Fruit fly (Drosophila melanogaster) whole organism, embryonic: ENCODE data around the gene bero.

Experiments
- Aef1 ChIP-seq: fragments of 200-800 bp; sonication (Bioruptor generic); IDR thresholded peaks from 3 replicates; pipeline ENCODE4 v1.3.6; 2022; ENCODE audit warnings: missing biosample characterization, missing genetic modification characterization
- CG10321 ChIP-seq: fragments of 200-800 bp; sonication (Bioruptor generic); IDR thresholded peaks from 2 replicates; pipeline ENCODE4 v1.3.6; 2022; ENCODE audit warnings: missing biosample characterization, missing genetic modification characterization
- CG10431 ChIP-seq: fragments of 200-800 bp; sonication (Bioruptor generic); optimal IDR thresholded peaks from 3 replicates; lab custom pipeline; 2018; ENCODE audit warnings: missing biosample characterization, mild to moderate bottlenecking, missing genetic modification characterization
- CG15601 ChIP-seq: fragments of 200-800 bp; sonication (Bioruptor generic); optimal IDR thresholded peaks from 3 replicates; lab custom pipeline; 2019; ENCODE audit warnings: missing biosample characterization, mild to moderate bottlenecking, missing genetic modification characterization, moderate library complexity
- CG17612 ChIP-seq: fragments of 200-800 bp; sonication (Bioruptor generic); IDR thresholded peaks from 2 replicates; pipeline ENCODE4 v1.3.6; 2022; ENCODE audit warnings: missing biosample characterization, missing genetic modification characterization
- CG18619 ChIP-seq: fragments of 200-800 bp; sonication (Bioruptor generic); optimal IDR thresholded peaks from 3 replicates; lab custom pipeline; 2017; ENCODE audit warnings: missing biosample characterization, mild to moderate bottlenecking, missing genetic modification characterization
- CG2120 ChIP-seq: fragments of 200-800 bp; sonication (Bioruptor generic); optimal IDR thresholded peaks from 3 replicates; lab custom pipeline; 2016; ENCODE audit warnings: missing biosample characterization, missing genetic modification characterization
- CG2678 ChIP-seq: fragments of 200-800 bp; sonication (Bioruptor generic); optimal IDR thresholded peaks from 3 replicates; lab custom pipeline; 2019; ENCODE audit warnings: missing biosample characterization, mild to moderate bottlenecking, missing genetic modification characterization, moderate library complexity
- CG30403 ChIP-seq: fragments of 200-800 bp; sonication (Bioruptor generic); optimal IDR thresholded peaks from 3 replicates; lab custom pipeline; 2016; ENCODE audit warnings: missing biosample characterization, missing genetic modification characterization
- CG32767 ChIP-seq: fragments of 200-800 bp; sonication (Bioruptor generic); IDR thresholded peaks from 2 replicates; pipeline ENCODE4 v1.3.6; 2022; ENCODE audit warnings: missing biosample characterization, missing genetic modification characterization
- CG34376 ChIP-seq: fragments of 200-800 bp; sonication (Bioruptor generic); optimal IDR thresholded peaks from 2 replicates; lab custom pipeline; 2018; ENCODE audit warnings: missing biosample characterization, mild to moderate bottlenecking, missing genetic modification characterization
- CG5180 ChIP-seq: fragments of 200-800 bp; sonication (Bioruptor generic); optimal IDR thresholded peaks from 3 replicates; lab custom pipeline; 2017; ENCODE audit warnings: missing biosample characterization, missing genetic modification characterization, mild to moderate bottlenecking, moderate library complexity, missing genetic modification reagents
- CG5953 ChIP-seq: fragments of 200-800 bp; sonication (Bioruptor generic); IDR thresholded peaks from 2 replicates; pipeline ENCODE4 v1.3.6; 2022; ENCODE audit warnings: missing biosample characterization, missing genetic modification characterization
- CG6654 ChIP-seq: fragments of 200-800 bp; sonication (Bioruptor generic); optimal IDR thresholded peaks from 2 replicates; lab custom pipeline; 2017; ENCODE audit warnings: missing biosample characterization, mild to moderate bottlenecking, missing genetic modification characterization
- CG7987 ChIP-seq: fragments of 200-800 bp; sonication (Bioruptor generic); optimal IDR thresholded peaks from 2 replicates; lab custom pipeline; 2018; ENCODE audit warnings: missing biosample characterization, mild to moderate bottlenecking, missing genetic modification characterization, moderate library complexity
- CG8359 ChIP-seq: fragments of 200-800 bp; sonication (Bioruptor generic); optimal IDR thresholded peaks from 2 replicates; lab custom pipeline; 2017; ENCODE audit warnings: missing biosample characterization, mild to moderate bottlenecking, missing genetic modification characterization, borderline replicate concordance
- CG8765 ChIP-seq: fragments of 200-800 bp; sonication (Bioruptor generic); IDR thresholded peaks from 2 replicates; pipeline ENCODE4 v1.3.6; 2022; ENCODE audit warnings: missing biosample characterization, missing genetic modification characterization
- CG9609 ChIP-seq: fragments of 200-800 bp; sonication (Bioruptor generic); optimal IDR thresholded peaks from 3 replicates; lab custom pipeline; 2016; ENCODE audit warnings: missing biosample characterization, missing genetic modification characterization
- Chrac-16 ChIP-seq: fragments of 200-800 bp; sonication (Bioruptor generic); optimal IDR thresholded peaks from 3 replicates; lab custom pipeline; 2016; ENCODE audit warnings: missing biosample characterization, missing genetic modification characterization
- CrebB ChIP-seq: fragments of 200-800 bp; sonication (Bioruptor generic); optimal IDR thresholded peaks from 3 replicates; lab custom pipeline; 2018; ENCODE audit warnings: missing biosample characterization, mild to moderate bottlenecking, missing genetic modification characterization
- Hmr ChIP-seq: fragments of 200-800 bp; sonication (Bioruptor generic); optimal IDR thresholded peaks from 3 replicates; lab custom pipeline; 2017; ENCODE audit warnings: mild to moderate bottlenecking, missing biosample characterization, missing genetic modification reagents, missing genetic modification characterization
- Hr3 ChIP-seq: fragments of 200-800 bp; sonication (Bioruptor generic); optimal IDR thresholded peaks from 3 replicates; lab custom pipeline; 2016; ENCODE audit warnings: missing biosample characterization, missing genetic modification characterization
- Hr51 ChIP-seq, 2 experiments: fragments of 200-800 bp; sonication (Bioruptor generic); optimal IDR thresholded peaks; 2 replicates in 1 of 2; 3 replicates in 1 of 2; lab custom pipeline; 2016 to 2018; ENCODE audit warnings: missing biosample characterization in 2 of 2, missing genetic modification characterization in 2 of 2, mild to moderate bottlenecking in 1 of 2, moderate library complexity in 1 of 2
- Oli ChIP-seq: fragments of 200-800 bp; sonication (Bioruptor generic); optimal IDR thresholded peaks from 2 replicates; lab custom pipeline; 2018; ENCODE audit warnings: missing biosample characterization, mild to moderate bottlenecking, missing genetic modification characterization, moderate library complexity
- Ravus ChIP-seq: fragments of 200-800 bp; sonication (Bioruptor generic); IDR thresholded peaks from 2 replicates; pipeline ENCODE4 v1.3.6; 2022; ENCODE audit warnings: missing biosample characterization, missing genetic modification characterization
- Rfx ChIP-seq: fragments of 200-800 bp; sonication (Bioruptor generic); IDR thresholded peaks from 2 replicates; pipeline ENCODE4 v1.3.6; 2022; ENCODE audit warnings: missing biosample characterization, missing genetic modification characterization
- Sox102F ChIP-seq: fragments of 200-800 bp; sonication (Bioruptor generic); optimal IDR thresholded peaks from 2 replicates; lab custom pipeline; 2018; ENCODE audit warnings: missing biosample characterization, mild to moderate bottlenecking, missing genetic modification characterization, moderate library complexity
- al ChIP-seq: fragments of 200-800 bp; sonication (Bioruptor generic); IDR thresholded peaks from 2 replicates; pipeline ENCODE4 v1.3.6; 2022; ENCODE audit warnings: missing biosample characterization, missing genetic modification characterization
- chif ChIP-seq, 2 experiments: fragments of 200-800 bp; sonication (Bioruptor generic); optimal IDR thresholded peaks; 3 replicates each; lab custom pipeline; 2016; ENCODE audit warnings: missing biosample characterization in 2 of 2, missing genetic modification characterization in 2 of 2
- dmrt99B ChIP-seq: fragments of 200-800 bp; sonication (Bioruptor generic); optimal IDR thresholded peaks from 2 replicates; lab custom pipeline; 2018; ENCODE audit warnings: missing biosample characterization, mild to moderate bottlenecking, missing genetic modification characterization, moderate library complexity
- emc ChIP-seq: fragments of 200-800 bp; sonication (Bioruptor generic); optimal IDR thresholded peaks from 2 replicates; lab custom pipeline; 2016; ENCODE audit warnings: missing biosample characterization, missing genetic modification characterization
- en ChIP-seq: fragments of 200-800 bp; sonication (Bioruptor generic); optimal IDR thresholded peaks from 2 replicates; lab custom pipeline; 2016; ENCODE audit warnings: missing biosample characterization, missing genetic modification characterization
- fd64A ChIP-seq: fragments of 200-800 bp; sonication (Bioruptor generic); optimal IDR thresholded peaks from 3 replicates; lab custom pipeline; 2018; ENCODE audit warnings: missing biosample characterization, mild to moderate bottlenecking, missing genetic modification characterization
- ham ChIP-seq: fragments of 200-800 bp; sonication (Bioruptor generic); IDR thresholded peaks from 2 replicates; pipeline ENCODE4 v1.3.6; 2022; ENCODE audit warnings: missing biosample characterization, missing genetic modification characterization
- ind ChIP-seq: fragments of 200-800 bp; sonication (Bioruptor generic); optimal IDR thresholded peaks from 3 replicates; lab custom pipeline; 2016; ENCODE audit warnings: missing biosample characterization, missing genetic modification characterization
- insv ChIP-seq, 2 experiments: fragments of 200-800 bp; sonication (Bioruptor generic); optimal IDR thresholded peaks; 3 replicates each; lab custom pipeline; 2016 to 2018; ENCODE audit warnings: missing biosample characterization in 2 of 2, missing genetic modification characterization in 2 of 2
- kay ChIP-seq: fragments of 200-800 bp; sonication (Bioruptor generic); optimal IDR thresholded peaks from 2 replicates; lab custom pipeline; 2016; ENCODE audit warnings: missing biosample characterization, missing genetic modification characterization
- ken ChIP-seq: fragments of 200-800 bp; sonication (Bioruptor generic); IDR thresholded peaks from 3 replicates; pipeline ENCODE4 v1.3.6; 2022; ENCODE audit warnings: missing biosample characterization, missing genetic modification characterization
- lbe ChIP-seq: fragments of 200-800 bp; sonication (Bioruptor generic); optimal IDR thresholded peaks from 2 replicates; lab custom pipeline; 2016; ENCODE audit warnings: missing biosample characterization, mild to moderate bottlenecking, missing genetic modification characterization
- nau ChIP-seq: fragments of 200-800 bp; sonication (Bioruptor generic); optimal IDR thresholded peaks from 3 replicates; lab custom pipeline; 2017; ENCODE audit warnings: missing biosample characterization, mild to moderate bottlenecking, missing genetic modification characterization, missing genetic modification reagents
- p53 ChIP-seq: fragments of 200-800 bp; sonication (Bioruptor generic); optimal IDR thresholded peaks from 2 replicates; lab custom pipeline; 2016; ENCODE audit warnings: missing biosample characterization, missing genetic modification characterization
- pum ChIP-seq: fragments of 200-800 bp; sonication (Bioruptor generic); optimal IDR thresholded peaks from 2 replicates; lab custom pipeline; 2016; ENCODE audit warnings: missing biosample characterization, missing genetic modification characterization
- schlank ChIP-seq: fragments of 200-800 bp; sonication (Bioruptor generic); optimal IDR thresholded peaks from 2 replicates; lab custom pipeline; 2018; ENCODE audit warnings: missing biosample characterization, mild to moderate bottlenecking, missing genetic modification characterization
- scrt ChIP-seq: fragments of 200-800 bp; sonication (Bioruptor generic); optimal IDR thresholded peaks from 2 replicates; lab custom pipeline; 2018; ENCODE audit warnings: missing biosample characterization, mild to moderate bottlenecking, missing genetic modification characterization, moderate library complexity
- sens ChIP-seq: fragments of 200-800 bp; sonication (Bioruptor generic); peaks from one replicate; lab custom pipeline; 2016; ENCODE audit warnings: missing biosample characterization, missing genetic modification characterization
- sisA ChIP-seq: fragments of 200-800 bp; sonication (Bioruptor generic); IDR thresholded peaks from 2 replicates; pipeline ENCODE4 v1.3.6; 2022; ENCODE audit warnings: missing biosample characterization, missing genetic modification characterization
- sna ChIP-seq: fragments of 200-800 bp; sonication (Bioruptor generic); IDR thresholded peaks from 2 replicates; pipeline ENCODE4 v1.3.6; 2022; ENCODE audit warnings: missing biosample characterization, missing genetic modification characterization; ENCODE audit not compliant: partially characterized antibody
- tin ChIP-seq: fragments of 200-800 bp; sonication (Bioruptor generic); optimal IDR thresholded peaks from 3 replicates; lab custom pipeline; 2016; ENCODE audit warnings: missing biosample characterization, missing genetic modification characterization
- tup ChIP-seq: fragments of 200-800 bp; sonication (Bioruptor generic); optimal IDR thresholded peaks from 2 replicates; lab custom pipeline; 2016; ENCODE audit warnings: missing biosample characterization, mild to moderate bottlenecking, missing genetic modification characterization, moderate library complexity
- wdn ChIP-seq: fragments of 200-800 bp; sonication (Bioruptor generic); IDR thresholded peaks from 2 replicates; pipeline ENCODE4 v1.3.6; 2022; ENCODE audit warnings: missing biosample characterization, missing genetic modification characterization

Gene bero

DNA sequence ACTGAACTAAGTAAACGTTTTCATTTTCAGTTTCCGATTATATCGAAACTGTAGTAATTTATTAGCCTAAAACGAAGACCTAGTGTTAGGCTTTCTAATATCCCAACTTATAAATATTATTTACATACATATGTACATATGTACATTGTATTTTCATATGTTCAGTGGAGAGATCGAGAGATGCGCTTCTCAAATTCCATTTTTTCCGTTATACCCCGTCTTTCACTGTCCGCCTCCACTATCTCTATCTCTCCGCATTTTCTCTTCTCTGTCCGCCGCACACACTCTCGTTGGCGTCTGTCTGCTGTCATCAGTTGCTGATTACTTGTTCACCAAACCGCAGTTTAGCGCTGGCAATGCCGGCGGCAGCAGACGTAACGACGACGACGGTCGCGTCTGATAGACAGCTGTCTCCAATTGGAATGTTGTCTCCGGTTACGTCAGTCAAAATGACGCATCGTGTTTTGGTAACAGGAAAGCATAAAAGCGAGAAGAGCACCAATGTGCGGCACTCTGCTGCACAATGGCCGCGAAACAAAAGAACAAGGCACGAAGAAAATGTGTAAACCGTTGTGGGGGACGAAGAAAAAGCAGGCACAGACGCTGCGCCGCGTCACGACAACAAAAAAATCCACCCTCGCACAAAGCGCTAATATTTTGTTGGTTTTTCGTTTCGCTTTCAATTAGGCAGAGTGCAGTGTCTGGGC, 35.9 kb upstream of the bero start, which contains the start of gene CG9331 (continued):
- TF ChIP-seq ind (GFP tag; lab: Kevin White, UChicago): no peak
- no peak for TF ChIP-seq CG9609
- TF ChIP-seq sens: peak; percentile 27
- TF ChIP-seq pum (GFP tag; lab: Kevin White, UChicago): no peak
- peak; percentile 0 for TF ChIP-seq Sox102F (GFP tag; lab: Kevin White, UChicago)
- TF ChIP-seq CG6654: no peak
- TF ChIP-seq Ravus: no peak
- no peak for TF ChIP-seq ham (GFP tag; lab: Robert Waterston, UW)
- TF ChIP-seq CG5953 (GFP tag; lab: Robert Waterston, UW): 0 out of 2 replicates have a peak, but pooled peaks have one; percentile 3
- no peak for TF ChIP-seq en (GFP tag; lab: Kevin White, UChicago)
- TF ChIP-seq CG7987 (GFP tag; lab: Kevin White, UChicago): no peak
- peak; percentile 16 for TF ChIP-seq fd64A (GFP tag; lab: Kevin White, UChicago)
- TF ChIP-seq al: no peak
- 0 out of 3 replicates have a peak, but pooled peaks have one; percentile 28 for TF ChIP-seq Aef1 (GFP tag; lab: Robert Waterston, UW)
- no peak for TF ChIP-seq dmrt99B (tag; lab: Kevin White, UChicago)
- TF ChIP-seq scrt (GFP tag; lab: Kevin White, UChicago): no peak
- TF ChIP-seq CG8765: no peak
- TF ChIP-seq CG18619 (GFP tag; lab: Kevin White, UChicago): no peak
- no peak for TF ChIP-seq CG15601 (tag; lab: Kevin White, UChicago)
- no peak for TF ChIP-seq Rfx
- TF ChIP-seq CG34376 (GFP tag; lab: Kevin White, UChicago): no peak
- TF ChIP-seq Oli (tag; lab: Kevin White, UChicago): no peak
- TF ChIP-seq schlank (tag; lab: Kevin White, UChicago): no peak
- TF ChIP-seq emc: no peak
- no peak for TF ChIP-seq CG10431 (GFP tag; lab: Kevin White, UChicago)
- TF ChIP-seq chif (GFP tag; optimal IDR thresholded peaks at IDR 0.05; lab: Kevin White, UChicago): no peak
- no peak for TF ChIP-seq CG17612 (GFP tag; lab: Robert Waterston, UW)
- TF ChIP-seq kay: peak; percentile 47
- no peak for TF ChIP-seq CG2678 (tag; lab: Kevin White, UChicago)
- no peak for TF ChIP-seq CG5180 (GFP tag; lab: Kevin White, UChicago)
- TF ChIP-seq sisA: no peak
- no peak for TF ChIP-seq Hr3 (GFP tag; lab: Kevin White, UChicago)
- TF ChIP-seq CG30403 (GFP tag; lab: Kevin White, UChicago): no peak
- TF ChIP-seq CG10321 (GFP tag; lab: Robert Waterston, UW): no peak
- no peak for TF ChIP-seq wdn (GFP tag; lab: Robert Waterston, UW)
- peak; percentile 54; the same call in 1 of the 2 replicates for TF ChIP-seq sna (GFP tag; lab: Robert Waterston, UW)
- no peak for TF ChIP-seq ken (GFP tag; lab: Robert Waterston, UW)
- no peak for TF ChIP-seq Chrac-16 (GFP tag; lab: Kevin White, UChicago)
- no peak for TF ChIP-seq CG8359 (GFP tag; lab: Kevin White, UChicago)
- TF ChIP-seq p53 (GFP tag; lab: Kevin White, UChicago): no peak
- TF ChIP-seq Hr51 (GFP tag; optimal IDR thresholded peaks at IDR 0.05; lab: Kevin White, UChicago): no peak
- peak; percentile 5 for TF ChIP-seq Hmr (GFP tag; lab: Kevin White, UChicago)
- TF ChIP-seq nau (GFP tag; lab: Kevin White, UChicago): peak; percentile 24
- no peak for TF ChIP-seq CrebB (tag; lab: Kevin White, UChicago)
- no peak for TF ChIP-seq tin (GFP tag; lab: Kevin White, UChicago)
- no peak for TF ChIP-seq tup (GFP tag; lab: Kevin White, UChicago)
- peak in 1 of 2 experiments; percentile 90 for TF ChIP-seq insv (GFP tag; optimal IDR thresholded peaks at IDR 0.05; lab: Kevin White, UChicago)
- no peak for TF ChIP-seq CG2120
- peak; percentile 60; the same call in 1 of the 2 replicates for TF ChIP-seq CG32767 (GFP tag; lab: Robert Waterston, UW)
- TF ChIP-seq lbe (GFP tag; lab: Kevin White, UChicago): no peak
